Worm (Caenorhabditis elegans): Measurements from ENCODE around the gene gtap-2.
A peak's percentile ranks its signal among the peaks of the same experiment; 100 is the strongest.

The gtap-2 gene

DNA sequence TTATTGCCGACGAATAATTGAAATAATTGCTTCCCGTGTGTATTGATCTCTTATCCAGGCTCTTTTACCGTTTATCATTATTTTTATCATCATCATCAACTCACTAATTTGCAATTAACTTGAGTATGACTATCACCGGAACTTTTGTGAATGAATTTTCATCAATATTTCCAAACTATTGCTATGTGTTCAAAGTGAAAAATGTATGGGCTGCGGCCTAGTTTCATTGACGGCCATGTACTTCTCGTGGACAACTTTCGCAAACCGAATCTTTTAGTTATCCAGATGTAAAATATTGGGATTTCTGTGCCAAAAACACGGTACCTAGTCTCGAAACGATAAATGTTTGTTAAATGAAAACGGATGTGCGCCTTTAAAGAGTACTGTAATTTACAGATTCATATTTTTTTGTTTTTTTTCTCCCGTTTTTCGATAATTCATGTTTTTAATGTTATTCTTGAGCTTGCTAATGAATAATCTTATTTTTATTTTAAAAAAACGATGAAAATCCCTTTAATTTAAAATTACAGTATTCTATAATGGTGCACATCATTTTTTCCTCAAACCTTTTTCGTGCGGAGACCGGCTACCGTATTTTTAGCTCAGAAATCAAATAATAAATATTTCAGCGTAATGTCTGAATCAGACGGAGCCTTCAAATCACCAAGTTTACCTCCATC is 9.7 kb upstream of the gtap-2 start, which contains the start of gene ZK632.2 (continued):
- TF ChIP-seq mep-1 (tag; optimal IDR thresholded peaks at IDR 0.05) (no peak), ztf-11 (tag; optimal IDR thresholded peaks at IDR 0.05) (no peak), elt-3 (tag; optimal IDR thresholded peaks at IDR 0.05) (no peak), ceh-82 (tag; optimal IDR thresholded peaks at IDR 0.05) (no peak), alr-1 (tag; optimal IDR thresholded peaks at IDR 0.05; ENCODE audit: borderline replicate concordance) (no peak), rnt-1 (tag; optimal IDR thresholded peaks at IDR 0.05) (peak; percentile 68), nhr-76 (tag; optimal IDR thresholded peaks at IDR 0.05) (no peak), ceh-8 (GFP tag; optimal IDR thresholded peaks at IDR 0.05) (no peak), nhr-85 (tag) (peak; percentile 31), aly-2 (tag; optimal IDR thresholded peaks at IDR 0.05) (peak; percentile 32), nhr-19 (GFP tag; conservative IDR thresholded peaks at IDR 0.05) (no peak), aha-1 (tag; optimal IDR thresholded peaks at IDR 0.05) (no peak), efl-3 (GFP tag; optimal IDR thresholded peaks at IDR 0.05) (no peak), nhr-71 (tag; optimal IDR thresholded peaks at IDR 0.05) (peak; percentile 20), fkh-4 (tag; optimal IDR thresholded peaks at IDR 0.05; ENCODE audit: borderline replicate concordance) (peak; percentile 21)

DNA sequence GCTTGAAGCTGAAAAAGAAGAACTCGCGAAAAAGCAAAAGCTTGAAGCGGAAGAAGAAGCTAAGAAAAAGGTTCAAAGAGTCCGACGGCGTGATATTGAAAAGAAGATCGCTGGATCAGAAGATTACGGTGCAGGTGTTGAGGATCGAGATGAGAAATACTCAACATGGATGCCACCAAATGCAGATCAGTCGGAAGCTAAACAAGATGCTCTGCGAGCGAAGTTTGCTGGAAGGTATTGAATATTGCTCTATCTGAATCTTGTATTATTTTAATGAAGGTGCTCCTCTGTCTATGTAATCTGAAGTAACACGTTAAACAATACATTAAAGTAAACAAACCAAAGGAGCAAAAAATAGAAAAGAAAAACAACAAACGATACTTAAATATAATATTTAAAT is 6.3 kb upstream of the gtap-2 start:
- TF ChIP-seq hlh-4 (tag; optimal IDR thresholded peaks at IDR 0.05), result no peak
- TF ChIP-seq pax-3 (tag; optimal IDR thresholded peaks at IDR 0.05), result no peak
- no peak for TF ChIP-seq efl-1 (optimal IDR thresholded peaks at IDR 0.05)
- TF ChIP-seq efl-1 (GFP tag; optimal IDR thresholded peaks at IDR 0.05 in 1 of 2), result peak in 1 of 2 experiments; percentile 55
- TF ChIP-seq mef-2 (tag; optimal IDR thresholded peaks at IDR 0.05), result no peak
- TF ChIP-seq nhr-77 (tag; optimal IDR thresholded peaks at IDR 0.05), result no peak
- no peak for TF ChIP-seq ceh-88 (GFP tag; IDR thresholded peaks at IDR 0.05)
- TF ChIP-seq unc-30 (tag; optimal IDR thresholded peaks at IDR 0.05), result no peak
- TF ChIP-seq grh-1 (GFP tag; IDR thresholded peaks at IDR 0.05), result no peak

DNA sequence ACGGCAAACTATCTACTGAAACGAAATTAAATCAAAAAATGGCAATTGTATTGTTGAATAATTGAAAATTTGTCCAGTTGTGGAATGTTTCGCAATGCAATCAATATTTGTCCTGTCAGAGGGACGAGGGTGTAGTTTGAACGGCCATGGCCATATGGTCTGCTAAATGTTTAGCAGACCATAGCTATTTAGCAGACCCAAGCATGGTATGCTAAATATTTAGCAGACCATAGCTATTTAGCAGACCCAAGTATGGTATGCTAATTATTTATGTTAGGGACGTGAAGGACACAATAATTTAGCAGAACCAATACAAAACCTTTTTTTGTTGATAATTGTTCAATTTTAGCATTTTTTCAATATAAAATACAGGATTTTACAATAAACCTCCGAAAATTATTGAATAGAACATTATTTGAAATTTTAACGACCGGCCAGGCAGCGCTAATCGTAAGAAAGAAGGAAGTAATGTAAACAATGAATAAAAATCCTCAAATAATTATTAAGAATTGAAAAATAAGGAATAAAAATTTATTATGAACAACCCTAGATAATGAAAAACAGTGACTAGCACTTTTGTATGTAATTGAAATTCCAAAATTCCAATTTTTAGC is 3.2 kb upstream of the gtap-2 start, which contains the start of gene riok-3:
riok-3 (minus strand) TSS at position 15 of the 614 bp plus-strand sequence.
- TF ChIP-seq lsy-2 (tag; optimal IDR thresholded peaks at IDR 0.05), result peak in 1 of 2 experiments; percentile 7
- TF ChIP-seq nhr-11 (tag; optimal IDR thresholded peaks at IDR 0.05), result no peak
- TF ChIP-seq nhr-71 (tag; optimal IDR thresholded peaks at IDR 0.05), result peak; percentile 42
- peak; percentile 29 for TF ChIP-seq zip-4 (GFP tag; optimal IDR thresholded peaks at IDR 0.05)
- TF ChIP-seq snu-23 (GFP tag; optimal IDR thresholded peaks at IDR 0.05), result peak; percentile 0
- TF ChIP-seq lir-3 (tag; optimal IDR thresholded peaks at IDR 0.05; ENCODE audit: poor library complexity), result peak; percentile 18
- no peak for TF ChIP-seq nhr-237 (tag; optimal IDR thresholded peaks at IDR 0.05)
- no peak for TF ChIP-seq hpl-2 (GFP tag; optimal IDR thresholded peaks at IDR 0.05)
- peak in 1 of 2 experiments; percentile 11 for TF ChIP-seq efl-1 (optimal IDR thresholded peaks at IDR 0.05)
- peak in 1 of 2 experiments; percentile 71 for TF ChIP-seq efl-1 (GFP tag; optimal IDR thresholded peaks at IDR 0.05 in 1 of 2)
- TF ChIP-seq nhr-28 (tag; optimal IDR thresholded peaks at IDR 0.05), result no peak
- no peak for TF ChIP-seq zag-1 (tag; optimal IDR thresholded peaks at IDR 0.05)
- TF ChIP-seq mep-1 (tag; optimal IDR thresholded peaks at IDR 0.05), result no peak
- no peak for TF ChIP-seq ceh-63 (GFP tag; optimal IDR thresholded peaks at IDR 0.05)
- TF ChIP-seq ama-1 (optimal IDR thresholded peaks at IDR 0.05), result peak; percentile 38
- TF ChIP-seq nhr-85 (tag), result peak; percentile 63
- no peak for TF ChIP-seq ets-5 (GFP tag; IDR thresholded peaks at IDR 0.05)

Data from whole organism, L1 larva.